Fruit fly (Drosophila melanogaster): ENCODE measurements around the gene ver.

dm6 chr3L:12495312-12495725 is 28.5 kb upstream of the ver start:
- peak; percentile 92 for TF ChIP-seq CG8301 (tag; optimal IDR thresholded peaks at IDR 0.05)
- peak; percentile 73 for TF ChIP-seq CG32121 (GFP tag; IDR thresholded peaks at IDR 0.05)

Measured in whole organism, pupa.